Fruit fly (Drosophila melanogaster): Measurements from ENCODE around the gene CG32988.
A peak's percentile ranks its signal among the peaks of the same experiment; 100 is the strongest.

Gene CG32988

DNA sequence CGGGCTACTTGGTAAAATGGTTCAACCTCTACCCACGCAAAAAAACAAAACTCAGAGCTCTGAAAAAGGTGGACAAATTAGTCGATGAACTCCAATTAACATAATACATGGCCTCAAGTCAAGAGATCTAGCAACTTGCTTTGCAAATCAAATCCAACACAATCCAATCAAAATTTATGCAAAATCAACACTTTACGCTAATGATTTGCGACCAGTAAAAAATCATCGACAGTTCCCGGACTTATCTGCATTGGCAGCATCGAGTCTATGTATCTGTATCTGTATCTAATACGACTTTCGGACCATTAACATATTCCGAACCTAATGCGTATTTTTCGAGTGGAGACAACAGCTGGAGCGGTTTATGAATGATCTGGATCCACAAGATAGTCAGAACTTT, 13.6 kb upstream of the CG32988 start (continued):
- TF ChIP-seq CG14710 (tag; optimal IDR thresholded peaks at IDR 0.05) (no peak), chm (GFP tag; IDR thresholded peaks at IDR 0.05) (no peak), HLHmδ (GFP tag; optimal IDR thresholded peaks at IDR 0.05) (no peak), CG16815 (GFP tag; optimal IDR thresholded peaks at IDR 0.05) (no peak), Ada2b (GFP tag; IDR thresholded peaks at IDR 0.05) (no peak), CG13624 (GFP tag; optimal IDR thresholded peaks at IDR 0.05) (no peak)

DNA sequence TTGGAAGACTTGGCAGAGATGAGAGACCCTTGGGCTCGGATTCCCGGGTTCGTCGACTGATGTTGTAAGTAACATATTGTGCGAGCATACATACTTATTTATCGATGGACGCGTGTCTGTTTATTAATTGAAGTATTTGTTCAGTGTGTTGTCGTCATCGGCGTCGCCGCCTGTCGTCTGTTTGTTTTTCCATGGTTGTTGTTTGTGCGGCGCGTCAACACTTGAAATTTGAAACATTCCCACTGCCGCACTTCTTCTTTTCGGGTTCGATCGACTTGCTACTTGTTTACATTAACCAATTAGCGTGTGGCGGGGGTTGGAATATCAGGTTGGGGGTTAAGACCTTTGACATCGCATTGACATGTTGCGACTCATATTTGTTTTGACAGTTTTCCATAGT, 12.4 kb upstream of the CG32988 start:
- peak; percentile 37 for TF ChIP-seq Bdp1 (GFP tag; optimal IDR thresholded peaks at IDR 0.05)
- peak; percentile 82 for TF ChIP-seq CG1233 (GFP tag; optimal IDR thresholded peaks at IDR 0.05)
- no peak for TF ChIP-seq CG14441 (GFP tag; IDR thresholded peaks at IDR 0.05)
- TF ChIP-seq CG12391 (tag; optimal IDR thresholded peaks at IDR 0.05) = peak; percentile 51
- TF ChIP-seq CG34376 (GFP tag; optimal IDR thresholded peaks at IDR 0.05) = no peak
- TF ChIP-seq Trl (optimal IDR thresholded peaks at IDR 0.05) = no peak
- peak; percentile 77 for TF ChIP-seq Trl (GFP tag; optimal IDR thresholded peaks at IDR 0.05)
- TF ChIP-seq CG10431 (GFP tag; optimal IDR thresholded peaks at IDR 0.05) = peak; percentile 70
- TF ChIP-seq Dip2 (GFP tag; IDR thresholded peaks at IDR 0.05) = no peak
- peak; percentile 25 for TF ChIP-seq grau (tag; optimal IDR thresholded peaks at IDR 0.05)
- TF ChIP-seq CG17385 (GFP tag; optimal IDR thresholded peaks at IDR 0.05) = peak; percentile 57
- TF ChIP-seq chm (GFP tag; IDR thresholded peaks at IDR 0.05) = peak; percentile 86
- peak; percentile 53 for TF ChIP-seq CG17359 (tag; optimal IDR thresholded peaks at IDR 0.05)
- TF ChIP-seq luna (GFP tag; optimal IDR thresholded peaks at IDR 0.05) = peak; percentile 9
- TF ChIP-seq onecut (GFP tag; IDR thresholded peaks at IDR 0.05) = peak; percentile 67
- no peak for TF ChIP-seq CG14965 (GFP tag; optimal IDR thresholded peaks at IDR 0.05; ENCODE audit: borderline replicate concordance)
- peak; percentile 22 for TF ChIP-seq Sox102F (GFP tag; optimal IDR thresholded peaks at IDR 0.05)
- peak; percentile 79 for TF ChIP-seq CG18599 (GFP tag; optimal IDR thresholded peaks at IDR 0.05)
- peak; percentile 54 for TF ChIP-seq schlank (tag; optimal IDR thresholded peaks at IDR 0.05)
- peak; percentile 11 for TF ChIP-seq phol (tag; optimal IDR thresholded peaks at IDR 0.05)
- peak; percentile 14 for TF ChIP-seq CG7786 (GFP tag; optimal IDR thresholded peaks at IDR 0.05)
- peak; percentile 61 for TF ChIP-seq grn (GFP tag; optimal IDR thresholded peaks at IDR 0.05)
- no peak for TF ChIP-seq CG4282 (GFP tag; optimal IDR thresholded peaks at IDR 0.05)
- no peak for TF ChIP-seq nerfin-2 (GFP tag; IDR thresholded peaks at IDR 0.05; ENCODE audit: partially characterized antibody)
- no peak for TF ChIP-seq CG11560 (tag; IDR thresholded peaks at IDR 0.05)
- no peak for TF ChIP-seq CG11093 (GFP tag; IDR thresholded peaks at IDR 0.05)
- peak; percentile 1 for TF ChIP-seq mirr (GFP tag; optimal IDR thresholded peaks at IDR 0.05)
- no peak for TF ChIP-seq zen2 (GFP tag; IDR thresholded peaks at IDR 0.05; ENCODE audit: partially characterized antibody)
- peak; percentile 74 for TF ChIP-seq CG1529 (GFP tag; optimal IDR thresholded peaks at IDR 0.05)
- TF ChIP-seq D (optimal IDR thresholded peaks at IDR 0.05) = no peak
- TF ChIP-seq D (GFP tag; optimal IDR thresholded peaks at IDR 0.05) = peak; percentile 83
- TF ChIP-seq Ets65A (GFP tag) = peak; percentile 75
- TF ChIP-seq CG31365 (tag; optimal IDR thresholded peaks at IDR 0.05) = peak; percentile 18
- TF ChIP-seq HHEX (GFP tag; optimal IDR thresholded peaks at IDR 0.05) = peak; percentile 71
- no peak for TF ChIP-seq CG17612 (GFP tag; IDR thresholded peaks at IDR 0.05)
- peak; percentile 90 for TF ChIP-seq twi (tag; optimal IDR thresholded peaks at IDR 0.05)
- TF ChIP-seq dmrt11E (tag; optimal IDR thresholded peaks at IDR 0.05) = peak; percentile 89
- no peak for TF ChIP-seq gfzf (GFP tag; optimal IDR thresholded peaks at IDR 0.05)
- TF ChIP-seq E2f2 (GFP tag; IDR thresholded peaks at IDR 0.05) = peak; percentile 27; the same call in 1 of the 2 replicates
- TF ChIP-seq CG11695 (GFP tag; IDR thresholded peaks at IDR 0.05) = 0 out of 3 replicates have a peak, but pooled peaks have one; percentile 34
- TF ChIP-seq fd3F (GFP tag; optimal IDR thresholded peaks at IDR 0.05) = no peak
- peak; percentile 85 for TF ChIP-seq MTF-1 (GFP tag; optimal IDR thresholded peaks at IDR 0.05; ENCODE audit: borderline replicate concordance)
- peak; percentile 75 for TF ChIP-seq CG5180 (GFP tag; optimal IDR thresholded peaks at IDR 0.05)
- peak; percentile 34 for TF ChIP-seq slp2 (GFP tag; optimal IDR thresholded peaks at IDR 0.05)
- TF ChIP-seq Pdp1 (GFP tag; optimal IDR thresholded peaks at IDR 0.05) = peak; percentile 41 to 57
